Worm (Caenorhabditis elegans) whole organism, early embryonic: ENCODE results near the gene unc-50.

Experiments used
- B0310.2 ChIP-seq: sonication (generic microtip); optimal IDR thresholded peaks from 2 replicates; lab custom pipeline; 2016; ENCODE audit warnings: mild to moderate bottlenecking, missing genetic modification characterization, missing compliant biosample characterization
- F13C5.2 ChIP-seq: sonication (generic microtip); optimal IDR thresholded peaks from 2 replicates; lab custom pipeline; 2017; ENCODE audit warnings: mild to moderate bottlenecking, missing genetic modification characterization, inconsistent platforms, missing compliant biosample characterization
- aly-1 ChIP-seq: sonication (generic microtip); optimal IDR thresholded peaks from 2 replicates; lab custom pipeline; 2016; ENCODE audit warnings: missing genetic modification characterization, missing compliant biosample characterization
- ama-1 ChIP-seq: fragments of 150-350 bp; optimal IDR thresholded peaks from 2 replicates; lab custom pipeline; 2014
- ceh-13 ChIP-seq: fragments of 200-800 bp; sonication (Bioruptor generic); optimal IDR thresholded peaks from 2 replicates; lab custom pipeline; 2018; ENCODE audit warnings: mild to moderate bottlenecking, missing genetic modification characterization, missing compliant biosample characterization
- ceh-36 ChIP-seq: sonication (generic microtip); optimal IDR thresholded peaks from 2 replicates; lab custom pipeline; 2016; ENCODE audit warnings: missing genetic modification characterization, inconsistent platforms, missing compliant biosample characterization
- ets-7 ChIP-seq: sonication (generic microtip); optimal IDR thresholded peaks from 2 replicates; lab custom pipeline; 2016; ENCODE audit warnings: missing genotype, missing genetic modification characterization, missing compliant biosample characterization
- flt-1 ChIP-seq: fragments of 200-800 bp; sonication (Bioruptor generic); IDR thresholded peaks from 2 replicates; pipeline ENCODE4 v1.3.6; 2022; ENCODE audit warnings: missing genetic modification characterization, missing compliant biosample characterization
- hmbx-1 ChIP-seq: sonication (generic microtip); optimal IDR thresholded peaks from 2 replicates; lab custom pipeline; 2016; ENCODE audit warnings: mild to moderate bottlenecking, missing genetic modification characterization, missing compliant biosample characterization
- hmg-4 ChIP-seq: fragments of 200-800 bp; sonication (Bioruptor generic); optimal IDR thresholded peaks from 2 replicates; lab custom pipeline; 2018; ENCODE audit warnings: mild to moderate bottlenecking, missing genetic modification characterization, missing compliant biosample characterization
- hnd-1 ChIP-seq: sonication (generic microtip); optimal IDR thresholded peaks from 2 replicates; lab custom pipeline; 2016; ENCODE audit warnings: missing genetic modification characterization, missing compliant biosample characterization
- pes-1 ChIP-seq: fragments of 200-800 bp; sonication (Bioruptor generic); IDR thresholded peaks from 2 replicates; pipeline ENCODE4 v1.3.6; 2022; ENCODE audit warnings: missing genetic modification reagents, missing genetic modification characterization, missing compliant biosample characterization
- scrt-1 ChIP-seq: fragments of 200-800 bp; sonication (Bioruptor generic); IDR thresholded peaks from 2 replicates; pipeline ENCODE4 v1.3.6; 2022; ENCODE audit warnings: missing genetic modification characterization, missing compliant biosample characterization
- sea-1 ChIP-seq: fragments of 200-800 bp; sonication (Bioruptor generic); conservative IDR thresholded peaks from 2 replicates; pipeline ENCODE4 v1.3.6; 2022; ENCODE audit warnings: missing genetic modification characterization, missing compliant biosample characterization
- tbx-11 ChIP-seq: fragments of 200-800 bp; sonication (Bioruptor generic); IDR thresholded peaks from 2 replicates; pipeline ENCODE4 v1.3.6; 2022; ENCODE audit warnings: missing genetic modification characterization, missing compliant biosample characterization
- tbx-37 ChIP-seq: fragments of 200-800 bp; sonication (Bioruptor generic); conservative IDR thresholded peaks from 2 replicates; pipeline ENCODE4 v1.3.6; 2022; ENCODE audit warnings: missing genetic modification reagents, missing genetic modification characterization, missing compliant biosample characterization
- tra-4 ChIP-seq: sonication (generic microtip); optimal IDR thresholded peaks from 2 replicates; lab custom pipeline; 2017; ENCODE audit warnings: missing genetic modification characterization, missing compliant biosample characterization

Gene unc-50

DNA sequence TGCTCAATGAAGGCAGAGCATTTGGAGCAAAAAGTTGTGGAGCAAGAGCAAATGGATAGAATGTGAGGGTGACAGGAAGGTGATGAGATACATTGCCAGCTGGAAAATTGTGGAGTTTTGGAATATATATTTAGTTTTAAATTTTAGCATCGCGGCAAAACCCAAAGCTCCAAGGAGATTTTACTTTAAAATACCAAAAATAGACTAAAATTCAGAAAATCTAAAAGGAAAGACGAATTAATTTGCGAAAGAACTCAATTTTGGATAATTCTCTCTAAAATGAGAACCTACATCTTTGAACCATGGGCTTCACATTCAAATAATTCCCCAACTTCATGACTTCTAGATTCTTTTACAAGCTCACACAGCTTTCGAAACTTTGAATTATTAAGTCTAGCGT lies 14.6 kb upstream of the unc-50 start, which contains the start of gene T07C4.12:
TSS of gene T07C4.12 (minus strand) at position 101 of the 400 bp plus-strand sequence.
- TF ChIP-seq ama-1, result no peak
- no peak for TF ChIP-seq B0310.2 (tag; lab: Kevin White, UChicago)
- TF ChIP-seq ceh-13 (GFP tag; lab: Kevin White, UChicago), result no peak
- no peak for TF ChIP-seq tbx-11 (GFP tag; lab: Robert Waterston, UW)
- TF ChIP-seq sea-1 (GFP tag; lab: Robert Waterston, UW), result no peak
- TF ChIP-seq ets-7 (tag; lab: Kevin White, UChicago), result no peak
- no peak for TF ChIP-seq hnd-1
- no peak for TF ChIP-seq hmbx-1 (tag; lab: Kevin White, UChicago)
- TF ChIP-seq hmg-4 (GFP tag; lab: Kevin White, UChicago), result no peak
- no peak for TF ChIP-seq tbx-37

DNA sequence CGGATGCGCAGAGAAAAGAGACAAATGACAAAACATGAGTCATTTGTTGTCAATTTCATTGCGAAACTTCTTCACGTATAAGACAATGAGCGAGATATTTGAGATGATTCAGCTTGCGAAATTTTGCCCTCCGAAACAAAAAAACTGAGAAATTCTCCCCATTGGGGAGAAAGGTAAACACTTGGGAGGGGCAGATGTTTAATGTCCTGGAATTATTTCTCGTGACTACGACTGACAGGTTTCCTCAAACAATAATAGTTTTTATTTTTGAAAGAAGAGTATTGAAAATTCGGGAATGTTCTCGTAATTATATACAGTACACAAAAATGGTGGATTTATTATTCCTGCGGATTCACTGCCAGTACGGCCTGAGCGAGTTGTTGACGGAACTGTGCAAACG lies 13.3 kb upstream of the unc-50 start:
- TF ChIP-seq hmg-4 (GFP tag; lab: Kevin White, UChicago) (no peak), F13C5.2 (tag; lab: Kevin White, UChicago) (no peak), hnd-1 (no peak), ceh-13 (GFP tag; lab: Kevin White, UChicago) (no peak), hmbx-1 (tag; lab: Kevin White, UChicago) (no peak), sea-1 (GFP tag; lab: Robert Waterston, UW) (no peak), scrt-1 (GFP tag; lab: Robert Waterston, UW) (no peak), tbx-11 (GFP tag; lab: Robert Waterston, UW) (no peak), flt-1 (GFP tag; lab: Robert Waterston, UW) (no peak), B0310.2 (tag; lab: Kevin White, UChicago) (no peak), ceh-36 (no peak), pes-1 (GFP tag; lab: Robert Waterston, UW) (no peak), tra-4 (no peak), ama-1 (no peak), ets-7 (tag; lab: Kevin White, UChicago) (no peak)

DNA sequence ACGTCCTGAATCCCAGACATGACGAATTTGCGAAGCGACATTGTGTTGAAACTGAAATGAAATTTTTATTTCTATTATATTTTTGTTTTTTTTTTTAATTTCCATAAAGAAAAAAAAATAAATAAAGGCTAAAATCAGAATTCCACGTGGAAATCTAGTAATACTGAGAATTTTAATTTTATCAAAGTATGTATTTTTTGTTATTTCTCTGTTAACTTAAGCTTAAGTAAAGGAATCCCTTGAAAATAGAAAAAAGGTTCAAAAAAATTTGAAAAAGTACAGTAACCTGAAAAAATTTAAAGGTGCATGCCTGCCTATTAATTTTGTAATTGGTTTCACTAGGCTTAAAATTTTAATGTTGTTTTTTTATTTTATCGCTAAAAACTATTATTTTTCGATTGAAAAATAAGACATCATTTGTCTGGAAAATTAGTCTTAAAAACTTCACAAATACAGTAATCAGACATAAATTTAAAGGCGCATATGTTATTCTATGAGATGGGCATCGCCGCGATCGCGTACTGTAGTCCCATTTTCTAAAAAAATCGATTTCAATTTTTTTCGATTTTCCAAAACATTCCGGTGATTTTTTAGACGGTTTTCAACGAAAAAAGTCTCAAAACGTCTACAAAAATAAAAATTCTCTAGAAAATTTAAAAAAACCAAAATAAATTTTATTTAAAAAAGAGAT lies 12.6 kb upstream of the unc-50 start, which contains the start of gene nex-2:
TSS of gene nex-2 (minus strand) at position 51 of the 691 bp plus-strand sequence.
- no peak for TF ChIP-seq tbx-11 (GFP tag; lab: Robert Waterston, UW)
- no peak for TF ChIP-seq B0310.2 (tag; lab: Kevin White, UChicago)
- no peak for TF ChIP-seq ets-7 (tag; lab: Kevin White, UChicago)
- TF ChIP-seq ceh-13 (GFP tag; lab: Kevin White, UChicago), result no peak
- no peak for TF ChIP-seq hmbx-1 (tag; lab: Kevin White, UChicago)

DNA sequence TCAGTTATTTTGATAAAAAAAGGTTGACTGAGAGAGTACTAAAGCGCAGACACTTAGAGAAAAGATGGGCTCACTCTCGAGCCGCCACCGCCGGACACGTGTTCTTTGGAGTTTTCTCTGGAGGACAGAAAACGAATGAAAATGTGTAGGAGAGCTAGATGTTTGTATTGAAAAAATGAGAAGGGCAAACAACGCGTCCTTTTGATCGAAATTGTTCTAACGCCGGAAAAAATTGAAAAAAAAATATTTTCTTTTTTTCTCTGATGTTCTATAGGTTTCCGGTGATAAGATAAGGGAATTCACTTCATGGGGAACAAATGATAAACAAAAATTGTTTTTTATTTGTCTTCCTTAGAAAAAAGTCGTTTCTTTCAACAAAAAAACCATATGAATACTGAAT lies 11.8 kb upstream of the unc-50 start:
- no peak for TF ChIP-seq ceh-36
- TF ChIP-seq ets-7 (tag; lab: Kevin White, UChicago), result no peak
- TF ChIP-seq pes-1 (GFP tag; lab: Robert Waterston, UW), result no peak
- TF ChIP-seq scrt-1 (GFP tag; lab: Robert Waterston, UW), result no peak
- TF ChIP-seq B0310.2 (tag; lab: Kevin White, UChicago), result no peak
- TF ChIP-seq tbx-37, result no peak
- no peak for TF ChIP-seq hnd-1
- no peak for TF ChIP-seq F13C5.2 (tag; lab: Kevin White, UChicago)
- no peak for TF ChIP-seq hmbx-1 (tag; lab: Kevin White, UChicago)
- no peak for TF ChIP-seq ceh-13 (GFP tag; lab: Kevin White, UChicago)
- no peak for TF ChIP-seq hmg-4 (GFP tag; lab: Kevin White, UChicago)
- no peak for TF ChIP-seq tra-4
- TF ChIP-seq tbx-11 (GFP tag; lab: Robert Waterston, UW), result no peak

DNA sequence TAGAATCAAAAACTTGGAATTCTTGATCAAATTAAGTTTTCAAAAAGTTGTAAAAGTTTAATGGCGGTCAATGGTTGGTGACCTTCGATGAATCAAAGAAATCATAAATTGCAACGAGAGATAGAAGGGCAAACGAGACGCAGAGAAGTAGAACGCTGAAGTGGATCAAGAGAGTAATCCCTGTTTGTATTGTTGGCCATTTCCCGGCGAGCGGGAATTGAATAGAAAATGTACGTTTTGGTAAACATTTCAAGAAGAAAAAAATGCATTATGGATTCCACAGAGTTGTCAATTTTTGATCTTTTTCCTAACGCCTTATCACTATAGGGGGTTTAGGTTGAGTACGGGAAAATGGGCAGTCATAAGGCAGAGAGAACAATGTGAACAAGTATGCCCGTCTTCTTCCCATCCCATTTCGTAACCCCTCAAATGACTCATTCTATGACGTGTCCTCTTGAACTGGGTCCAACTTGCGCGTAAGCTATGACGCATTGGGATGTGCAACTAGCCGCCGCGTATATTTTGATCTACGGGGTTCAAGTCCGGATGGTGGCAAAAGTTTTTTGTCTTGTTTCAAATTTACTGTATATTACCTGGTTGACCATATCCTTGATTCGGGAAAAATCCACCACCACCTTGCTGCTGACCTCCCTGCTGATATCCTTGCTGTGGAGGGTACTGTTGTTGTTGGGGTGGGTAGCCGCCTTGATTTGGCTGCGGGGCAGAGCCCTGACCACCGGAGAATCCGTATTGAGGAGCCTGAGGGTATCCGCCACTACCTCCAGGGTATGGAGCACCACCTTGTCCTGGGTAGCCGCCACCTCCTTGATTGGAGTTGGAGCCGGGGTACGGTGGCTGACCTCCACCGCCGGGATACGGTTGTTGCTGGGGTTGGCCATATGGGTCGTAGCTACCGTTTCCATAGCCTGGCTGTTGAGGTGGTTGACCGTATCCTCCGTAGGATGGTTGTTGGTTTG lies 10.9 kb upstream of the unc-50 start:
- TF ChIP-seq pes-1 (GFP tag; lab: Robert Waterston, UW) (no peak), aly-1 (no peak), scrt-1 (GFP tag; lab: Robert Waterston, UW) (0 out of 2 replicates have a peak, but pooled peaks have one; percentile 15), flt-1 (GFP tag; lab: Robert Waterston, UW) (no peak), B0310.2 (tag; lab: Kevin White, UChicago) (no peak), tbx-37 (no peak), F13C5.2 (tag; lab: Kevin White, UChicago) (no peak), ama-1 (no peak)

DNA sequence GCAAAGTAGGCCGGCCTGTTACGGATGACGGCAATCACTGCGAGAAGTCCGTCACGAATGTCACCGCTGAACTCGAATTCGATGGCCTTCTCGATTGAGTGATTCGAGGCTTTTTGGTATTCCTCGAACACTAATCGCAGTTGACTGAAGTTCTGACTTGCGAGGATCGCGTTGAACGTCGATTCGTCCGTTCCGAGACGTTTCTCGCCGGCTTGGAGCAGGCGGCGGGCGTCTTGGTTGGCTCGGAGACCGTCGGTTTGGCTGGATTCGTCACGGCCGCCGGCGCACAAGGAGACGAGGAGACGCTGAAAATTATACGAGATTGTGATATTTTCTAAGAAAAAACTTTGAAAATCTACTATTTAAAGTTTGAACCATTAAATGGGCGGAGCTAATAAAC lies 8.4 kb upstream of the unc-50 start:
- TF ChIP-seq flt-1 (GFP tag; lab: Robert Waterston, UW), result no peak
- no peak for TF ChIP-seq tbx-11 (GFP tag; lab: Robert Waterston, UW)
- no peak for TF ChIP-seq hmg-4 (GFP tag; lab: Kevin White, UChicago)
- no peak for TF ChIP-seq tra-4
- no peak for TF ChIP-seq ceh-36
- TF ChIP-seq ama-1, result no peak
- no peak for TF ChIP-seq hmbx-1 (tag; lab: Kevin White, UChicago)
- no peak for TF ChIP-seq hnd-1
- TF ChIP-seq F13C5.2 (tag; lab: Kevin White, UChicago), result no peak
- TF ChIP-seq scrt-1 (GFP tag; lab: Robert Waterston, UW), result no peak
- TF ChIP-seq tbx-37, result no peak
- no peak for TF ChIP-seq ceh-13 (GFP tag; lab: Kevin White, UChicago)
- no peak for TF ChIP-seq ets-7 (tag; lab: Kevin White, UChicago)
- no peak for TF ChIP-seq pes-1 (GFP tag; lab: Robert Waterston, UW)
- no peak for TF ChIP-seq B0310.2 (tag; lab: Kevin White, UChicago)

DNA sequence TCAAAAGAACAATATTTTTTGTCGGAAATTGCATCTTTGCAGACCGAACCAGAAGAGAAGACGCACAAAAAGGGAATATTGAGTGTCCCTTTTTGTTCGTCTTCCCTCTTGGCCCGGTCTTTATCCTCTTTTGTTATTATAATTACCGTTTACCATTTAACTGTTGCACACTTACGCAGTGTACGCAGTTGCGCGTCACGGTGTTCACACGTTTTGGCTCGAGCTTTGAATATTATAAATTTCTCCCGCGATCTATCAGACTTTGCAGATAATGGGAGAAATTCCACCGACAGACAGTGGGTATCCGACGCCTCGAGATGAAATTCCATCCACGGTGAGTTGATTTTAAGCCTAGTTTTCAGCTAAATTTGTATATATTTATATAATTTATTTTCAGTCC lies 2.8 kb upstream of the unc-50 start, which contains the start of gene sas-7:
TSS of gene sas-7 (plus strand) at position 232 of the 400 bp plus-strand sequence.
- TF ChIP-seq hmg-4 (GFP tag; lab: Kevin White, UChicago) (no peak), pes-1 (GFP tag; lab: Robert Waterston, UW) (no peak), ama-1 (no peak), sea-1 (GFP tag; lab: Robert Waterston, UW) (no peak), aly-1 (no peak), hnd-1 (no peak), B0310.2 (tag; lab: Kevin White, UChicago) (no peak), tra-4 (no peak), flt-1 (GFP tag; lab: Robert Waterston, UW) (no peak), tbx-11 (GFP tag; lab: Robert Waterston, UW) (no peak), F13C5.2 (tag; lab: Kevin White, UChicago) (no peak), ceh-36 (no peak), hmbx-1 (tag; lab: Kevin White, UChicago) (no peak), scrt-1 (GFP tag; lab: Robert Waterston, UW) (no peak), ets-7 (tag; lab: Kevin White, UChicago) (no peak), ceh-13 (GFP tag; lab: Kevin White, UChicago) (no peak), tbx-37 (no peak)
